Fruit fly (Drosophila melanogaster): Measurements from ENCODE around the gene Rbcn-3A.
A peak's percentile ranks its signal among the peaks of the same experiment; 100 is the strongest.

The Rbcn-3A gene

dm6 chrX:6287842-6288241, 32.6 kb upstream of the Rbcn-3A start, which contains the start of the genes Top3beta and wuho (continued):
- peak; percentile 69 for TF ChIP-seq CG17829 (tag; optimal IDR thresholded peaks at IDR 0.05)
- TF ChIP-seq gro (GFP tag; optimal IDR thresholded peaks at IDR 0.05), result peak; percentile 48
- TF ChIP-seq mirr (GFP tag; optimal IDR thresholded peaks at IDR 0.05), result peak; percentile 36
- peak; percentile 62 for TF ChIP-seq CG17912 (GFP tag; optimal IDR thresholded peaks at IDR 0.05)
- no peak for TF ChIP-seq lov (optimal IDR thresholded peaks at IDR 0.05)
- TF ChIP-seq lov (GFP tag; IDR thresholded peaks at IDR 0.05), result no peak
- peak; percentile 11 for TF ChIP-seq MTF-1 (GFP tag; optimal IDR thresholded peaks at IDR 0.05; ENCODE audit: borderline replicate concordance)
- TF ChIP-seq dimm (GFP tag; IDR thresholded peaks at IDR 0.05), result no peak
- TF ChIP-seq twi (tag; optimal IDR thresholded peaks at IDR 0.05), result peak; percentile 23
- TF ChIP-seq CG4730 (GFP tag; IDR thresholded peaks at IDR 0.05), result no peak
- TF ChIP-seq CG34376 (GFP tag; optimal IDR thresholded peaks at IDR 0.05), result peak; percentile 47
- no peak for TF ChIP-seq B-H1 (GFP tag; IDR thresholded peaks at IDR 0.05)
- TF ChIP-seq H2.0 (GFP tag; IDR thresholded peaks at IDR 0.05), result no peak
- no peak for TF ChIP-seq gt (GFP tag; IDR thresholded peaks at IDR 0.05)
- peak; percentile 91 for TF ChIP-seq HLHmδ (GFP tag; optimal IDR thresholded peaks at IDR 0.05)
- no peak for TF ChIP-seq scrt (GFP tag; optimal IDR thresholded peaks at IDR 0.05)
- peak; percentile 78 for TF ChIP-seq trem (tag; optimal IDR thresholded peaks at IDR 0.05)
- peak; percentile 95 for TF ChIP-seq CG12659 (GFP tag; optimal IDR thresholded peaks at IDR 0.05)
- peak; percentile 45 for TF ChIP-seq CG3281 (GFP tag; optimal IDR thresholded peaks at IDR 0.05)
- TF ChIP-seq HLH54F (GFP tag; optimal IDR thresholded peaks at IDR 0.05), result peak; percentile 39
- TF ChIP-seq chm (GFP tag; IDR thresholded peaks at IDR 0.05), result peak; percentile 28; the same call in 1 of the 2 replicates
- no peak for TF ChIP-seq prd (optimal IDR thresholded peaks at IDR 0.05)
- TF ChIP-seq prd (GFP tag; IDR thresholded peaks at IDR 0.05), result 0 out of 3 replicates have a peak, but pooled peaks have one; percentile 35
- peak; percentile 36; the same call in 1 of the 2 replicates for TF ChIP-seq onecut (GFP tag; IDR thresholded peaks at IDR 0.05)
- TF ChIP-seq Hand (GFP tag; optimal IDR thresholded peaks at IDR 0.05), result no peak
- TF ChIP-seq CG1602 (GFP tag; optimal IDR thresholded peaks at IDR 0.05), result no peak
- TF ChIP-seq wek (GFP tag; optimal IDR thresholded peaks at IDR 0.05), result peak; percentile 81
- no peak for TF ChIP-seq sisA (GFP tag; IDR thresholded peaks at IDR 0.05)
- no peak for TF ChIP-seq CG10274 (GFP tag; optimal IDR thresholded peaks at IDR 0.05)
- peak; percentile 75 for TF ChIP-seq amos (GFP tag; IDR thresholded peaks at IDR 0.05; ENCODE audit: partially characterized antibody)
- peak; percentile 58 for TF ChIP-seq CG8924 (tag; optimal IDR thresholded peaks at IDR 0.05)
- peak; percentile 54 for TF ChIP-seq CG9932 (GFP tag; IDR thresholded peaks at IDR 0.05)
- TF ChIP-seq NC2β (GFP tag; optimal IDR thresholded peaks at IDR 0.05), result peak; percentile 70
- peak; percentile 49 for TF ChIP-seq Dp (GFP tag; optimal IDR thresholded peaks at IDR 0.05)
- TF ChIP-seq tll (GFP tag; optimal IDR thresholded peaks at IDR 0.05), result no peak
- TF ChIP-seq Dref (GFP tag; IDR thresholded peaks at IDR 0.05), result peak; percentile 88
- no peak for TF ChIP-seq Adf1 (GFP tag; IDR thresholded peaks at IDR 0.05)
- TF ChIP-seq cg (GFP tag; optimal IDR thresholded peaks at IDR 0.05), result peak; percentile 80
- no peak for TF ChIP-seq CG8281 (tag; optimal IDR thresholded peaks at IDR 0.05)
- peak; percentile 93 for TF ChIP-seq CG1603 (tag; optimal IDR thresholded peaks at IDR 0.05)
- no peak for TF ChIP-seq CG10462 (GFP tag; optimal IDR thresholded peaks at IDR 0.05)
- no peak for TF ChIP-seq ttk (GFP tag; IDR thresholded peaks at IDR 0.05)
- TF ChIP-seq inv (GFP tag; IDR thresholded peaks at IDR 0.05; ENCODE audit: partially characterized antibody), result peak; percentile 50
- peak; percentile 67 for TF ChIP-seq row (GFP tag; IDR thresholded peaks at IDR 0.05)
- TF ChIP-seq Elba2 (GFP tag; optimal IDR thresholded peaks at IDR 0.05), result peak; percentile 23
- TF ChIP-seq sug (tag; optimal IDR thresholded peaks at IDR 0.05), result peak; percentile 66
- no peak for TF ChIP-seq BtbVII (GFP tag; optimal IDR thresholded peaks at IDR 0.05)
- TF ChIP-seq pita (GFP tag; optimal IDR thresholded peaks at IDR 0.05), result no peak
- TF ChIP-seq p53 (GFP tag; optimal IDR thresholded peaks at IDR 0.05), result peak; percentile 71
- peak; percentile 40 for TF ChIP-seq bab2 (GFP tag; optimal IDR thresholded peaks at IDR 0.05)
- TF ChIP-seq CG1792 (GFP tag; optimal IDR thresholded peaks at IDR 0.05), result peak; percentile 31
- TF ChIP-seq jumu (GFP tag; optimal IDR thresholded peaks at IDR 0.05), result peak; percentile 58
